Worm (Caenorhabditis elegans) whole organism, mixed stage, embryonic: ENCODE data around the gene ugt-9.

ENCODE experiments used
- M03D4.4 ChIP-seq: sonication (generic microtip); optimal IDR thresholded peaks from 2 replicates; lab custom pipeline; 2017; ENCODE audit warnings: mild to moderate bottlenecking, missing genetic modification characterization, missing compliant biosample characterization
- blmp-1 ChIP-seq: fragments of 150-350 bp; optimal IDR thresholded peaks from 2 replicates; lab custom pipeline; 2014; ENCODE audit warnings: missing biosample characterization, missing genetic modification characterization
- ceh-83 ChIP-seq: fragments of 200-800 bp; sonication (Bioruptor generic); optimal IDR thresholded peaks from 2 replicates; lab custom pipeline; 2018; ENCODE audit warnings: mild to moderate bottlenecking, missing genetic modification characterization, missing compliant biosample characterization
- ces-1 ChIP-seq: fragments of 150-350 bp; optimal IDR thresholded peaks from 2 replicates; lab custom pipeline; 2014; ENCODE audit warnings: missing biosample characterization, missing genetic modification reagents, missing genetic modification characterization
- cnd-1 ChIP-seq: fragments of 200-800 bp; sonication (Bioruptor generic); optimal IDR thresholded peaks from 2 replicates; lab custom pipeline; 2018; ENCODE audit warnings: mild to moderate bottlenecking, missing genetic modification characterization, missing compliant biosample characterization
- elt-1 ChIP-seq: sonication (generic microtip); optimal IDR thresholded peaks from 2 replicates; lab custom pipeline; 2017; ENCODE audit warnings: missing genetic modification characterization, mild to moderate bottlenecking, missing compliant biosample characterization, antibody characterized with exemption, moderate library complexity, borderline replicate concordance; ENCODE audit not compliant: insufficient read depth
- elt-3 ChIP-seq: fragments of 150-350 bp; optimal IDR thresholded peaks from 2 replicates; lab custom pipeline; 2014; ENCODE audit warnings: missing biosample characterization, missing genetic modification characterization
- flh-1 ChIP-seq: fragments of 200-800 bp; sonication (Bioruptor generic); optimal IDR thresholded peaks from 2 replicates; lab custom pipeline; 2018; ENCODE audit warnings: mild to moderate bottlenecking, missing genetic modification characterization, moderate library complexity, missing compliant biosample characterization
- ham-2 ChIP-seq: fragments of 200-800 bp; sonication (Bioruptor generic); optimal IDR thresholded peaks from 2 replicates; lab custom pipeline; 2018; ENCODE audit warnings: mild to moderate bottlenecking, missing genetic modification characterization, missing compliant biosample characterization
- lin-13 ChIP-seq: fragments of 150-350 bp; optimal IDR thresholded peaks from 2 replicates; lab custom pipeline; 2014; ENCODE audit warnings: missing biosample characterization, missing genetic modification characterization
- lin-32 ChIP-seq: fragments of 200-800 bp; sonication (Bioruptor generic); optimal IDR thresholded peaks from 2 replicates; lab custom pipeline; 2018; ENCODE audit warnings: mild to moderate bottlenecking, missing genetic modification characterization, missing compliant biosample characterization
- mab-5 ChIP-seq: fragments of 150-350 bp; optimal IDR thresholded peaks from 2 replicates; lab custom pipeline; 2014; ENCODE audit warnings: missing biosample characterization, missing genetic modification characterization
- mep-1 ChIP-seq: fragments of 150-350 bp; optimal IDR thresholded peaks from 2 replicates; lab custom pipeline; 2017; ENCODE audit warnings: missing biosample characterization, missing genetic modification reagents, missing genetic modification characterization, inconsistent platforms
- mls-2 ChIP-seq: sonication (generic microtip); optimal IDR thresholded peaks from 2 replicates; lab custom pipeline; 2016; ENCODE audit warnings: mild to moderate bottlenecking, missing genetic modification characterization, moderate library complexity, missing compliant biosample characterization
- nhr-12 ChIP-seq: fragments of 150-350 bp; optimal IDR thresholded peaks from 2 replicates; lab custom pipeline; 2014; ENCODE audit warnings: missing biosample characterization, missing genetic modification characterization
- nhr-2 ChIP-seq: fragments of 150-350 bp; optimal IDR thresholded peaks from 2 replicates; lab custom pipeline; 2014; ENCODE audit warnings: missing biosample characterization, missing genetic modification characterization
- nhr-28 ChIP-seq: fragments of 150-350 bp; optimal IDR thresholded peaks from 2 replicates; lab custom pipeline; 2014; ENCODE audit warnings: missing biosample characterization, missing genetic modification characterization
- nhr-76 ChIP-seq: sonication (generic microtip); optimal IDR thresholded peaks from 2 replicates; lab custom pipeline; 2017; ENCODE audit warnings: missing biosample characterization, missing genetic modification characterization
- pha-4 ChIP-seq: fragments of 150-350 bp; optimal IDR thresholded peaks from 2 replicates; lab custom pipeline; 2018; ENCODE audit warnings: missing biosample characterization, missing genetic modification reagents, missing genetic modification characterization
- sem-2 ChIP-seq: fragments of 200-800 bp; sonication (Bioruptor generic); optimal IDR thresholded peaks from 2 replicates; lab custom pipeline; 2018; ENCODE audit warnings: mild to moderate bottlenecking, missing genetic modification characterization, missing compliant biosample characterization
- tbx-8 ChIP-seq: fragments of 200-800 bp; sonication (Bioruptor generic); optimal IDR thresholded peaks from 2 replicates; lab custom pipeline; 2018; ENCODE audit warnings: mild to moderate bottlenecking, missing genetic modification characterization, moderate library complexity, missing compliant biosample characterization
- unc-120 ChIP-seq: sonication (generic microtip); optimal IDR thresholded peaks from 2 replicates; lab custom pipeline; 2017; ENCODE audit warnings: missing genetic modification characterization, missing compliant biosample characterization; ENCODE audit not compliant: poor library complexity, severe bottlenecking
- unc-39 ChIP-seq: fragments of 150-350 bp; optimal IDR thresholded peaks from 2 replicates; lab custom pipeline; 2014; ENCODE audit warnings: missing biosample characterization, missing genetic modification characterization
- unc-62 ChIP-seq: fragments of 150-350 bp; optimal IDR thresholded peaks from 2 replicates; lab custom pipeline; 2014; ENCODE audit warnings: missing biosample characterization, missing genetic modification reagents, missing genetic modification characterization
- ztf-11 ChIP-seq: fragments of 150-350 bp; optimal IDR thresholded peaks from 2 replicates; lab custom pipeline; 2014; ENCODE audit warnings: missing biosample characterization, missing genetic modification characterization

Gene ugt-9

ce11 chrV:4895744-4896143 lies at the start of gene ugt-9:
Gene ugt-9 (plus strand): TSS chrV:4896048.
- TF ChIP-seq mep-1 (tag; lab: Kevin White, UChicago) (no peak), cnd-1 (no peak), ces-1 (GFP tag; lab: Kevin White, UChicago) (no peak), sem-2 (GFP tag; lab: Kevin White, UChicago) (no peak)

ce11 chrV:4846507-4846906 lies 49.3 kb upstream of the ugt-9 start:
- TF ChIP-seq elt-1 (tag; lab: Kevin White, UChicago) = no peak
- TF ChIP-seq ham-2 (GFP tag; lab: Kevin White, UChicago) = no peak
- no peak for TF ChIP-seq unc-62 (GFP tag; lab: Kevin White, UChicago)
- TF ChIP-seq ceh-83 (GFP tag; lab: Kevin White, UChicago) = no peak
- no peak for TF ChIP-seq M03D4.4 (tag; lab: Kevin White, UChicago)
- no peak for TF ChIP-seq mls-2 (tag; lab: Kevin White, UChicago)
- no peak for TF ChIP-seq sem-2 (GFP tag; lab: Kevin White, UChicago)
- no peak for TF ChIP-seq unc-39 (tag; lab: Kevin White, UChicago)
- TF ChIP-seq unc-120 (tag; lab: Kevin White, UChicago) = no peak

- TF ChIP-seq pha-4 (tag; lab: Kevin White, UChicago) (no peak), mls-2 (tag; lab: Kevin White, UChicago) (no peak), elt-1 (tag; lab: Kevin White, UChicago) (no peak), blmp-1 (tag; lab: Kevin White, UChicago) (no peak), flh-1 (GFP tag; lab: Kevin White, UChicago) (no peak), nhr-28 (tag; lab: Kevin White, UChicago) (no peak), unc-120 (tag; lab: Kevin White, UChicago) (no peak), nhr-76 (tag; lab: Kevin White, UChicago) (no peak), ztf-11 (tag; lab: Kevin White, UChicago) (no peak), nhr-2 (no peak)
- TF ChIP-seq, all 35 proteins: peak for 0
Measured at ce11 chrV:4847424-4847823, 48.4 kb upstream of the ugt-9 start, which contains the start of gene abhd-5.1. Gene abhd-5.1 (plus strand): TSS chrV:4847653.

ce11 chrV:4850446-4850845 lies 45.4 kb upstream of the ugt-9 start:
- no peak for TF ChIP-seq nhr-12 (tag; lab: Kevin White, UChicago)

DNA sequence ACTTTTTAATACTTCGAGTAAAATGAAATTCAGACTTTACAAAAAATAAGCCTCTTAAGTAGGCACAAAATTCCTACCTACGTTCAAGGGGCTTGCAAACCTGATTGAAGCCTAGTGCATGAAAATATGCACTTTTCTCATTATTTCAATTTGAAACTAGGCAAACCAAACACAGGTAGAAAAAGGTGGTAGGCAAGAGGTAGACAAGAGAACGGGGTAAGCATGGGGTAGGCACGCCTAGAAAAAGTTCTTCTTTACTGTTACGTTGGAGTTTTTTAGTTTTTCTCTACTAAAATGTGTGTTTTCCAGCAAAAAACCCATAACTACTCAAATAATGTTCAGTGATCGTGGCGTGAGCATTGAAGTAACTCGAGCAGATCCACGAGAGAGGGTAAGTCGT lies 44.7 kb upstream of the ugt-9 start, which contains the start of gene nex-4:
Gene nex-4 (plus strand): TSS at position 301 of the 400 bp plus-strand sequence.
- TF ChIP-seq cnd-1 = no peak
- TF ChIP-seq mep-1 (tag; lab: Kevin White, UChicago) = no peak
- no peak for TF ChIP-seq elt-3 (tag; lab: Kevin White, UChicago)
- no peak for TF ChIP-seq M03D4.4 (tag; lab: Kevin White, UChicago)
- no peak for TF ChIP-seq lin-13 (tag; lab: Kevin White, UChicago)
- no peak for TF ChIP-seq nhr-2
- no peak for TF ChIP-seq tbx-8 (GFP tag; lab: Kevin White, UChicago)
- TF ChIP-seq mab-5 (tag; lab: Kevin White, UChicago) = no peak
- TF ChIP-seq unc-62 (GFP tag; lab: Kevin White, UChicago) = no peak
- TF ChIP-seq lin-32 (GFP tag; lab: Kevin White, UChicago) = no peak
- no peak for TF ChIP-seq blmp-1 (tag; lab: Kevin White, UChicago)
- no peak for TF ChIP-seq ztf-11 (tag; lab: Kevin White, UChicago)
- no peak for TF ChIP-seq flh-1 (GFP tag; lab: Kevin White, UChicago)

DNA sequence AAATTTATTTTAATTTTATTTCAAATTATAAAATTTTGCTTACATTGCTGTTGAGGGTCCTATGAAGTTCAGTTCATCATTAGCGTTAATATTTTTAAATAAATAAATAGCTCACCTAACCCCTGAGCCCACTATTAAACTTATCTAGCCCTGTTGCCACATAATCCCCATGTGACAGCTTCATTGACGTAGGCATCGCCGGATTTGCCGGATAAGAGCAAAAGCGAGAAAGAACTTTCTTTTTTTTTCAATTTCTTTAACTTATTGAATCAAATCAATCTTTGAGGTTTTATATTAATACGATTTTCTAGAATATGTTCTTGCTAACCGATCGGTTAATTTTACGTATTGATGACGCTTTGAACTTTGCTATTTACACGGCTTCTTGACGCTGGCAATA lies 43.9 kb upstream of the ugt-9 start:
- TF ChIP-seq unc-120 (tag; lab: Kevin White, UChicago) = no peak

DNA sequence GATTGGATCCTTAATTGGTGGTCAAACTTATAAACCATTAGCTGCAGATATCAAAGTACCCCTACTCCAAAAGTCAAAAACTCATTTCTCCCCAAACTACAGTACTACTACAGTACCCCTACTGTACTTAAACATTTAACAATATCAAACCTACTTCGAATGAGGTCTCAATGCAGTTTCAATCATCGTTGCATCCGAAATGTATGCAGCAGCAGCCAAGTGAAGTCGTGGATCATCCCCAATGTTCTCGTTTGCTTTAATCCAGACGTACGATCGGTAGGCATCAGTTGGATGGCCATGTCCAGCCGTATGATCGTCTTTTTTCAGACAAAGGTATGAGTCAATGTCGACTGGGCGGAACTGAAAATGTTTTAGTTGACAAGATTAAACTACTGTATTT lies 38.3 kb upstream of the ugt-9 start:
- no peak for TF ChIP-seq cnd-1
- TF ChIP-seq, all 35 proteins: peak for 0
